Worm (Caenorhabditis elegans) whole organism, young adult: ENCODE data around the gene icl-1.

Experiments used
- B0035.1 ChIP-seq: sonication (generic microtip); optimal IDR thresholded peaks from 2 replicates; lab custom pipeline; 2016; ENCODE audit warnings: missing genetic modification characterization, mild to moderate bottlenecking, missing compliant biosample characterization, missing genotype, missing genetic modification reagents
- B0261.1 ChIP-seq: sonication (generic microtip); optimal IDR thresholded peaks from 2 replicates; lab custom pipeline; 2016; ENCODE audit warnings: mild to moderate bottlenecking, missing genetic modification characterization, moderate library complexity, missing compliant biosample characterization
- C17E4.6 ChIP-seq: fragments of 200-800 bp; sonication (Bioruptor generic); IDR thresholded peaks from 2 replicates; pipeline ENCODE4 v1.3.6; 2022; ENCODE audit warnings: missing genetic modification reagents, missing genetic modification characterization, missing compliant biosample characterization
- F10E7.11 ChIP-seq: sonication (generic microtip); optimal IDR thresholded peaks from 2 replicates; lab custom pipeline; 2017; ENCODE audit warnings: mild to moderate bottlenecking, missing genetic modification characterization, moderate library complexity, missing compliant biosample characterization
- F22D6.2 ChIP-seq: sonication (generic microtip); optimal IDR thresholded peaks from 2 replicates; lab custom pipeline; 2016; ENCODE audit warnings: mild to moderate bottlenecking, missing genetic modification characterization, missing compliant biosample characterization
- F33H1.4 ChIP-seq: fragments of 200-800 bp; sonication (Bioruptor generic); IDR thresholded peaks from 2 replicates; pipeline ENCODE4 v1.3.6; 2022; ENCODE audit warnings: missing genetic modification reagents, missing genetic modification characterization, missing compliant biosample characterization
- F37B4.10 ChIP-seq: fragments of 200-800 bp; sonication (Bioruptor generic); IDR thresholded peaks from 2 replicates; pipeline ENCODE4 v1.3.6; 2022; ENCODE audit warnings: missing genetic modification characterization, missing compliant biosample characterization
- F39B2.1 ChIP-seq: fragments of 200-800 bp; sonication (Bioruptor generic); IDR thresholded peaks from 2 replicates; pipeline ENCODE4 v1.3.6; 2022; ENCODE audit warnings: missing genetic modification reagents, missing genetic modification characterization, missing compliant biosample characterization
- F49E8.2 ChIP-seq: sonication (generic microtip); optimal IDR thresholded peaks from 3 replicates; lab custom pipeline; 2017; ENCODE audit warnings: missing genetic modification characterization, mild to moderate bottlenecking, missing compliant biosample characterization, antibody characterized with exemption, moderate library complexity; ENCODE audit not compliant: insufficient read depth
- F55B11.4 ChIP-seq: sonication (generic microtip); optimal IDR thresholded peaks from 2 replicates; lab custom pipeline; 2016; ENCODE audit warnings: missing compliant biosample characterization, missing genetic modification characterization, borderline replicate concordance; ENCODE audit not compliant: insufficient read depth
- F57A8.1 ChIP-seq: fragments of 200-800 bp; sonication (Bioruptor generic); optimal IDR thresholded peaks from 2 replicates; lab custom pipeline; 2018; ENCODE audit warnings: mild to moderate bottlenecking, missing genetic modification characterization, moderate library complexity, missing compliant biosample characterization
- F57C9.4 ChIP-seq: sonication (generic microtip); optimal IDR thresholded peaks from 2 replicates; lab custom pipeline; 2017; ENCODE audit warnings: mild to moderate bottlenecking, missing genetic modification characterization, missing compliant biosample characterization
- K11D2.4 ChIP-seq: fragments of 200-800 bp; sonication (Bioruptor generic); IDR thresholded peaks from 2 replicates; pipeline ENCODE4 v1.3.6; 2022; ENCODE audit warnings: missing genetic modification reagents, missing genetic modification characterization, missing compliant biosample characterization
- T26A5.8 ChIP-seq: sonication (generic microtip); optimal IDR thresholded peaks from 2 replicates; lab custom pipeline; 2016; ENCODE audit warnings: missing genetic modification characterization, missing compliant biosample characterization
- akir-1 ChIP-seq: fragments of 200-800 bp; sonication (Bioruptor generic); optimal IDR thresholded peaks from 2 replicates; lab custom pipeline; 2018; ENCODE audit warnings: mild to moderate bottlenecking, missing genetic modification characterization, moderate library complexity, missing compliant biosample characterization
- attf-3 ChIP-seq: fragments of 200-800 bp; sonication (Bioruptor generic); conservative IDR thresholded peaks from 2 replicates; pipeline ENCODE4 v1.3.6; 2022; ENCODE audit warnings: missing genetic modification reagents, missing genetic modification characterization, missing compliant biosample characterization
- bed-1 ChIP-seq: fragments of 200-800 bp; sonication (Bioruptor generic); IDR thresholded peaks from 2 replicates; pipeline ENCODE4 v1.3.6; 2022; ENCODE audit warnings: missing genetic modification reagents, missing genetic modification characterization, missing compliant biosample characterization
- ceh-100 ChIP-seq: fragments of 200-800 bp; sonication (Bioruptor generic); IDR thresholded peaks from 2 replicates; pipeline ENCODE4 v1.3.6; 2022; ENCODE audit warnings: missing genetic modification reagents, missing genetic modification characterization, missing compliant biosample characterization
- ceh-58 ChIP-seq: fragments of 200-800 bp; sonication (Bioruptor generic); IDR thresholded peaks from 2 replicates; pipeline ENCODE4 v1.3.6; 2022; ENCODE audit warnings: missing genetic modification characterization, missing compliant biosample characterization
- ceh-91 ChIP-seq: fragments of 200-800 bp; sonication (Bioruptor generic); IDR thresholded peaks from 2 replicates; pipeline ENCODE4 v1.3.6; 2022; ENCODE audit warnings: missing genetic modification reagents, missing genetic modification characterization, missing compliant biosample characterization
- chd-7 ChIP-seq: sonication (generic microtip); optimal IDR thresholded peaks from 2 replicates; lab custom pipeline; 2016; ENCODE audit warnings: mild to moderate bottlenecking, missing genetic modification characterization, moderate library complexity, missing compliant biosample characterization
- dox-1 ChIP-seq: fragments of 200-800 bp; sonication (Bioruptor generic); IDR thresholded peaks from 2 replicates; pipeline ENCODE4 v1.3.6; 2022; ENCODE audit warnings: missing genetic modification reagents, missing genetic modification characterization, missing compliant biosample characterization
- efl-1 ChIP-seq: fragments of 150-350 bp; optimal IDR thresholded peaks from 2 replicates; lab custom pipeline; 2014; ENCODE audit warnings: missing biosample characterization, missing genetic modification reagents, missing genetic modification characterization
- egl-44 ChIP-seq: fragments of 200-800 bp; sonication (Bioruptor generic); IDR thresholded peaks from 2 replicates; pipeline ENCODE4 v1.3.6; 2022; ENCODE audit warnings: missing genetic modification reagents, missing genetic modification characterization, missing compliant biosample characterization
- ekl-4 ChIP-seq: fragments of 200-800 bp; sonication (Bioruptor generic); IDR thresholded peaks from 2 replicates; pipeline ENCODE4 v1.3.6; 2022; ENCODE audit warnings: missing genetic modification reagents, missing genetic modification characterization, missing compliant biosample characterization
- ets-4 ChIP-seq: fragments of 200-800 bp; sonication (Bioruptor generic); optimal IDR thresholded peaks from 2 replicates; lab custom pipeline; 2018; ENCODE audit warnings: mild to moderate bottlenecking, missing genetic modification characterization, missing compliant biosample characterization
- fkh-3 ChIP-seq: sonication (generic microtip); optimal IDR thresholded peaks from 2 replicates; lab custom pipeline; 2016; ENCODE audit warnings: mild to moderate bottlenecking, missing genetic modification characterization, missing compliant biosample characterization
- him-1 ChIP-seq: sonication (generic microtip); optimal IDR thresholded peaks from 2 replicates; lab custom pipeline; 2016; ENCODE audit warnings: missing genotype, missing genetic modification reagents, missing genetic modification characterization, missing compliant biosample characterization
- hlh-26 ChIP-seq: fragments of 200-800 bp; sonication (Bioruptor generic); conservative IDR thresholded peaks from 2 replicates; pipeline ENCODE4 v1.3.6; 2022; ENCODE audit warnings: missing genetic modification reagents, missing genetic modification characterization, missing compliant biosample characterization
- hmg-1.2 ChIP-seq: fragments of 200-800 bp; sonication (Bioruptor generic); IDR thresholded peaks from 2 replicates; pipeline ENCODE4 v1.3.6; 2022; ENCODE audit warnings: missing genetic modification reagents, missing genetic modification characterization, missing compliant biosample characterization
- hsf-1 ChIP-seq: fragments of 200-800 bp; sonication (Bioruptor generic); IDR thresholded peaks from 2 replicates; pipeline ENCODE4 v1.3.6; 2022; ENCODE audit warnings: missing genetic modification reagents, missing genetic modification characterization, missing compliant biosample characterization
- lin-26 ChIP-seq: fragments of 200-800 bp; sonication (Bioruptor generic); IDR thresholded peaks from 2 replicates; pipeline ENCODE4 v1.3.6; 2022; ENCODE audit warnings: missing genetic modification reagents, missing genetic modification characterization, missing compliant biosample characterization
- lin-54 ChIP-seq: fragments of 200-800 bp; sonication (Bioruptor generic); optimal IDR thresholded peaks from 2 replicates; lab custom pipeline; 2018; ENCODE audit warnings: mild to moderate bottlenecking, missing genetic modification characterization, missing compliant biosample characterization
- lir-1 ChIP-seq: fragments of 200-800 bp; sonication (Bioruptor generic); conservative IDR thresholded peaks from 2 replicates; pipeline ENCODE4 v1.3.6; 2022; ENCODE audit warnings: missing genetic modification reagents, missing genetic modification characterization, missing compliant biosample characterization
- mcd-1 ChIP-seq: fragments of 200-800 bp; sonication (Bioruptor generic); IDR thresholded peaks from 2 replicates; pipeline ENCODE4 v1.3.6; 2022; ENCODE audit warnings: missing genetic modification reagents, missing genetic modification characterization, missing compliant biosample characterization
- nfya-1 ChIP-seq: sonication (generic microtip); optimal IDR thresholded peaks from 2 replicates; lab custom pipeline; 2017; ENCODE audit warnings: antibody characterized with exemption, missing compliant biosample characterization, missing genetic modification characterization, borderline replicate concordance; ENCODE audit not compliant: insufficient read depth
- nhr-120 ChIP-seq: fragments of 200-800 bp; sonication (Bioruptor generic); IDR thresholded peaks from 2 replicates; pipeline ENCODE4 v1.3.6; 2022; ENCODE audit warnings: missing genetic modification characterization, missing compliant biosample characterization
- nhr-80 ChIP-seq: sonication (generic microtip); optimal IDR thresholded peaks from 2 replicates; lab custom pipeline; 2016; ENCODE audit warnings: missing genetic modification characterization, missing compliant biosample characterization
- repo-1 ChIP-seq: sonication (generic microtip); optimal IDR thresholded peaks from 2 replicates; lab custom pipeline; 2017; ENCODE audit warnings: mild to moderate bottlenecking, missing genetic modification characterization, missing compliant biosample characterization
- rpc-1 ChIP-seq, 2 experiments: fragments of 150-350 bp in 1 of 2; sonication (generic microtip) in 1 of 2; optimal IDR thresholded peaks; 2 replicates each; lab custom pipeline; 2014 to 2018; ENCODE audit warnings: missing biosample characterization in 1 of 2, missing genetic modification characterization in 1 of 2, missing genetic modification reagents in 1 of 2, missing genotype in 1 of 2
- zfh-2 ChIP-seq: fragments of 200-800 bp; sonication (Bioruptor generic); conservative IDR thresholded peaks from 2 replicates; pipeline ENCODE4 v1.3.6; 2022; ENCODE audit warnings: missing genetic modification reagents, missing genetic modification characterization, missing compliant biosample characterization
- ztf-3 ChIP-seq: fragments of 200-800 bp; sonication (Bioruptor generic); optimal IDR thresholded peaks from 2 replicates; lab custom pipeline; 2018; ENCODE audit warnings: mild to moderate bottlenecking, missing genetic modification characterization, missing compliant biosample characterization

Gene icl-1

ce11 chrV:773256-773655 lies 45.5 kb upstream of the icl-1 start, which contains the start of gene sti-1 (continued):
- TF ChIP-seq rpc-1 (optimal IDR thresholded peaks at IDR 0.05; lab: Kevin White, UChicago) = peak; percentile 42
- TF ChIP-seq rpc-1 (tag; optimal IDR thresholded peaks at IDR 0.05; lab: Kevin White, UChicago) = no peak
- no peak for TF ChIP-seq F55B11.4 (tag; lab: Kevin White, UChicago)
- TF ChIP-seq lin-26 (GFP tag; lab: Robert Waterston, UW) = no peak
- TF ChIP-seq egl-44 = no peak
- TF ChIP-seq F49E8.2 (tag; lab: Kevin White, UChicago) = no peak
- no peak for TF ChIP-seq zfh-2 (GFP tag; lab: Robert Waterston, UW)
- no peak for TF ChIP-seq F37B4.10 (GFP tag; lab: Robert Waterston, UW)

DNA sequence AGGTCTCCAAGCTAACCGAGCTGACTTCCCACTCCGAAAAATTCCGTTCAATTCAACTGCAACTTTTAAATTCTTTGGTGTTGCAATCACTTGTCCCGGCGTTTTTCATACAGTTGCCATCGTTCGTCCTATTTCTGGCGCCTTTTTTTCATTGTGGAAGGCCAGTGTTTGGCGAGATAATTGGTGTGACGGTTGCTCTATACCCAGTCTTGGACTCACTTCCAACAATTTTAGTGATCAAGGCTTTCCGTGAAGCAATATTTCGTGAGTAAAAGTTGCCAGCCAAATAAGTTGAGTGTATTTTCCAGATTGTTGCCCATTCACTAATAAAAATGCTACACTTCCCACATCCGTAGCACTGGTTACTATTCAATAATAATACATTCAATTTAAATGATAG lies 44.4 kb upstream of the icl-1 start:
- no peak for TF ChIP-seq F39B2.1 (GFP tag; lab: Robert Waterston, UW)
- TF ChIP-seq nhr-80 = no peak
- TF ChIP-seq nhr-120 (GFP tag; lab: Robert Waterston, UW) = no peak
- TF ChIP-seq B0035.1 (tag; lab: Kevin White, UChicago) = no peak
- no peak for TF ChIP-seq him-1 (tag; lab: Kevin White, UChicago)
- TF ChIP-seq T26A5.8 (tag; lab: Kevin White, UChicago) = no peak
- TF ChIP-seq dox-1 (GFP tag; lab: Robert Waterston, UW) = no peak

ce11 chrV:764732-765131 lies 36.9 kb upstream of the icl-1 start, which contains the start of gene str-238:
Gene str-238, plus strand, starts transcription at chrV:765032.
- TF ChIP-seq F22D6.2 (no peak), zfh-2 (GFP tag; lab: Robert Waterston, UW) (no peak), F33H1.4 (no peak), C17E4.6 (GFP tag; lab: Robert Waterston, UW) (no peak), lin-54 (GFP tag; lab: Kevin White, UChicago) (no peak), lir-1 (GFP tag; lab: Robert Waterston, UW) (no peak), hmg-1.2 (GFP tag; lab: Robert Waterston, UW) (no peak), mcd-1 (GFP tag; lab: Robert Waterston, UW) (no peak), F57C9.4 (tag; lab: Kevin White, UChicago) (no peak), ztf-3 (GFP tag; lab: Kevin White, UChicago) (no peak), K11D2.4 (GFP tag; lab: Robert Waterston, UW) (no peak), nfya-1 (tag; lab: Kevin White, UChicago) (no peak), him-1 (tag; lab: Kevin White, UChicago) (no peak), repo-1 (tag; lab: Kevin White, UChicago) (no peak), ceh-100 (GFP tag; lab: Robert Waterston, UW) (no peak), F57A8.1 (GFP tag; lab: Kevin White, UChicago) (no peak), egl-44 (no peak)

- TF ChIP-seq B0261.1 = no peak
- no peak for TF ChIP-seq ekl-4 (GFP tag; lab: Robert Waterston, UW)
- no peak for TF ChIP-seq fkh-3 (tag; lab: Kevin White, UChicago)
- TF ChIP-seq him-1 (tag; lab: Kevin White, UChicago) = no peak
- no peak for TF ChIP-seq F22D6.2
- no peak for TF ChIP-seq ets-4
- TF ChIP-seq chd-7 = no peak
- TF ChIP-seq ceh-91 = no peak
- no peak for TF ChIP-seq hsf-1
- no peak for TF ChIP-seq egl-44
- no peak for TF ChIP-seq F33H1.4
- TF ChIP-seq F10E7.11 (tag; lab: Kevin White, UChicago) = no peak
- TF ChIP-seq bed-1 (GFP tag; lab: Robert Waterston, UW) = no peak
- TF ChIP-seq hlh-26 (GFP tag; lab: Robert Waterston, UW) = no peak
- TF ChIP-seq attf-3 = no peak
- TF ChIP-seq efl-1 (GFP tag; lab: Kevin White, UChicago) = no peak
- TF ChIP-seq akir-1 (GFP tag; lab: Kevin White, UChicago) = no peak
- no peak for TF ChIP-seq ceh-58 (GFP tag; lab: Robert Waterston, UW)
Measured at ce11 chrV:762340-762739, 34.5 kb upstream of the icl-1 start, which contains the start of gene srp-2. Gene srp-2, plus strand, starts transcription at chrV:762640.
